Worm (Caenorhabditis elegans) whole organism, late embryonic: Measurements from ENCODE around the gene ubh-1.

ENCODE experiments used
- C38D4.7 ChIP-seq: fragments of 200-800 bp; sonication (Bioruptor generic); optimal IDR thresholded peaks from 2 replicates; lab custom pipeline; 2018; ENCODE audit warnings: mild to moderate bottlenecking, missing genetic modification characterization, moderate library complexity, missing compliant biosample characterization
- T23F11.4 ChIP-seq: fragments of 200-800 bp; sonication (Bioruptor generic); optimal IDR thresholded peaks from 2 replicates; lab custom pipeline; 2018; ENCODE audit warnings: mild to moderate bottlenecking, missing genetic modification characterization, missing compliant biosample characterization
- ceh-2 ChIP-seq: sonication (generic microtip); optimal IDR thresholded peaks from 2 replicates; lab custom pipeline; 2016; ENCODE audit warnings: missing genotype, missing genetic modification characterization, missing compliant biosample characterization
- ceh-22 ChIP-seq: sonication (generic microtip); optimal IDR thresholded peaks from 2 replicates; lab custom pipeline; 2017; ENCODE audit warnings: missing biosample characterization, missing genetic modification characterization
- ceh-34 ChIP-seq: sonication (generic microtip); optimal IDR thresholded peaks from 2 replicates; lab custom pipeline; 2016; ENCODE audit warnings: mild to moderate bottlenecking, missing genetic modification characterization, missing compliant biosample characterization
- che-1 ChIP-seq: sonication (generic microtip); optimal IDR thresholded peaks from 2 replicates; lab custom pipeline; 2016; ENCODE audit warnings: mild to moderate bottlenecking, missing genetic modification characterization, missing compliant biosample characterization
- elt-2 ChIP-seq: sonication (generic microtip); optimal IDR thresholded peaks from 2 replicates; lab custom pipeline; 2016; ENCODE audit warnings: missing genetic modification reagents, missing genetic modification characterization, missing compliant biosample characterization
- lim-6 ChIP-seq: sonication (generic microtip); optimal IDR thresholded peaks from 2 replicates; lab custom pipeline; 2016; ENCODE audit warnings: missing genetic modification characterization, missing compliant biosample characterization
- nhr-11 ChIP-seq: fragments of 150-350 bp; optimal IDR thresholded peaks from 2 replicates; lab custom pipeline; 2014; ENCODE audit warnings: missing biosample characterization, missing genetic modification characterization
- pag-3 ChIP-seq: sonication (generic microtip); optimal IDR thresholded peaks from 2 replicates; lab custom pipeline; 2016; ENCODE audit warnings: missing compliant biosample characterization, missing genetic modification characterization, borderline replicate concordance
- pha-2 ChIP-seq: sonication (generic microtip); optimal IDR thresholded peaks from 2 replicates; lab custom pipeline; 2017; ENCODE audit warnings: mild to moderate bottlenecking, missing genetic modification characterization, missing compliant biosample characterization
- sdc-2 ChIP-seq: sonication (generic microtip); optimal IDR thresholded peaks from 2 replicates; lab custom pipeline; 2016; ENCODE audit warnings: missing genotype, missing genetic modification characterization, missing compliant biosample characterization
- unc-55 ChIP-seq: sonication (generic microtip); optimal IDR thresholded peaks from 2 replicates; lab custom pipeline; 2017; ENCODE audit warnings: missing biosample characterization, missing genetic modification reagents, missing genetic modification characterization

DNA sequence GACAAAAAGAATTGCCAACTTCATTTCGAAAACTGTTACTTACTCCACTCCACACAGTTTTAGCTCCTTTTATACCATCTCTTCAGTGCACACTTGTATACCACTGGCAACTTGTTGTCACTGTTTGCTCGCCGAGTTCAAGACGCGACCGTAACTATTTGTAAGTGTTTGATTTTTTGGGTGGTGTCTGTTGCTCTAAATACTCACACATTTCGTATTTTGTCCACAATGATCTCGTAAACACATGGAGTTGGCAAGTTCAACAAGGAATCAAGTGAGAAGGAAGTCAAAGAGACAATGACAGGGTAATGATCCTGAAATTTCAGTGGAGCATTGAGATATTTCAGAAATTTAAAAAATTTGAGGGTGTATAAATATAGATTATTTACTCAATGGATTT, 21.8 kb upstream of the ubh-1 start, which contains the start of gene hpo-26:
- TF ChIP-seq unc-55 (GFP tag; lab: Kevin White, UChicago) (no peak), C38D4.7 (no peak), elt-2 (tag; lab: Kevin White, UChicago) (no peak), pha-2 (tag; lab: Kevin White, UChicago) (no peak), ceh-22 (no peak), che-1 (no peak), ceh-2 (tag; lab: Kevin White, UChicago) (no peak), sdc-2 (no peak), lim-6 (no peak), nhr-11 (tag; lab: Kevin White, UChicago) (no peak), ceh-34 (tag; lab: Kevin White, UChicago) (no peak), pag-3 (tag; lab: Kevin White, UChicago) (no peak), T23F11.4 (GFP tag; lab: Kevin White, UChicago) (no peak)
